Worm (Caenorhabditis elegans) whole organism, early embryonic: ENCODE measurements around the gene H37A05.2.

Source experiments
- B0310.2 ChIP-seq: sonication (generic microtip); optimal IDR thresholded peaks from 2 replicates; lab custom pipeline; 2016; ENCODE audit warnings: mild to moderate bottlenecking, missing genetic modification characterization, missing compliant biosample characterization
- flt-1 ChIP-seq: fragments of 200-800 bp; sonication (Bioruptor generic); IDR thresholded peaks from 2 replicates; pipeline ENCODE4 v1.3.6; 2022; ENCODE audit warnings: missing genetic modification characterization, missing compliant biosample characterization
- tra-4 ChIP-seq: sonication (generic microtip); optimal IDR thresholded peaks from 2 replicates; lab custom pipeline; 2017; ENCODE audit warnings: missing genetic modification characterization, missing compliant biosample characterization

DNA sequence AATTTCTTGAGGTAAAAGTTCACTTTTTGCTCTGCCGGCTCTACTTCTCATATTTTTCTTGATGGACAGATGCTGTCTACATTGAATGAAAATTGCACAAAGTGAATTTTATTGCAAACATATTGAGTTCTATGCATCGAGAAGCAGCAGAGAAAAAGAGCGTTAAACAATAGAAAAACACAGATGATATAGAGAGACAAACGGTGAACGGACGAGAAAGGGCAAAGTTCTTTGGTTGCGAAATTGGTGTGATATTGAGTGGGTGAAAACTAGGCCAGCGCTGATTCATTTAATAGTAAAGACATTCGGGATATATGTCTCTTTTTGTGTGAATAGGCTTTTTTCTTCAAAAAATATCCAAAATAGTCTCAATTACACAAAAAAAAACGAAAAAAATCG, 20.3 kb upstream of the H37A05.2 start:
- TF ChIP-seq flt-1 (GFP tag; lab: Robert Waterston, UW) (no peak), B0310.2 (tag; lab: Kevin White, UChicago) (no peak), tra-4 (no peak)
